Fruit fly (Drosophila melanogaster) whole organism, embryonic: ENCODE results near the gene CG10055.

Experiments
- Atf6 ChIP-seq: fragments of 200-800 bp; sonication (Bioruptor generic); IDR thresholded peaks from 2 replicates; pipeline ENCODE4 v1.3.6; 2022; ENCODE audit warnings: missing biosample characterization, missing genetic modification characterization
- Bdp1 ChIP-seq: fragments of 200-800 bp; sonication (Bioruptor generic); optimal IDR thresholded peaks from 3 replicates; lab custom pipeline; 2016; ENCODE audit warnings: missing biosample characterization, missing genetic modification characterization
- CG10147 ChIP-seq: fragments of 200-800 bp; sonication (Bioruptor generic); optimal IDR thresholded peaks from 2 replicates; lab custom pipeline; 2019; ENCODE audit warnings: missing biosample characterization, mild to moderate bottlenecking, missing genetic modification characterization, moderate library complexity
- CG10979 ChIP-seq: fragments of 200-800 bp; sonication (Bioruptor generic); optimal IDR thresholded peaks from 2 replicates; lab custom pipeline; 2018; ENCODE audit warnings: missing biosample characterization, mild to moderate bottlenecking, missing genetic modification characterization, moderate library complexity
- CG12391 ChIP-seq: fragments of 200-800 bp; sonication (Bioruptor generic); optimal IDR thresholded peaks from 3 replicates; lab custom pipeline; 2018; ENCODE audit warnings: missing biosample characterization, mild to moderate bottlenecking, missing genetic modification characterization, moderate library complexity
- CG15479 ChIP-seq: fragments of 200-800 bp; sonication (Bioruptor generic); optimal IDR thresholded peaks from 3 replicates; lab custom pipeline; 2019; ENCODE audit warnings: missing biosample characterization, mild to moderate bottlenecking, missing genetic modification characterization, moderate library complexity
- CG17361 ChIP-seq: fragments of 200-800 bp; sonication (Bioruptor generic); IDR thresholded peaks from 3 replicates; pipeline ENCODE4 v1.3.6; 2022; ENCODE audit warnings: missing biosample characterization, missing genetic modification characterization
- CG18011 ChIP-seq: fragments of 200-800 bp; sonication (Bioruptor generic); optimal IDR thresholded peaks from 2 replicates; lab custom pipeline; 2017; ENCODE audit warnings: missing biosample characterization, missing genetic modification characterization, mild to moderate bottlenecking, moderate library complexity, missing genotype
- CG3163 ChIP-seq: fragments of 200-800 bp; sonication (Bioruptor generic); optimal IDR thresholded peaks from 3 replicates; lab custom pipeline; 2016; ENCODE audit warnings: missing biosample characterization, missing genetic modification characterization
- CG3838 ChIP-seq: fragments of 200-800 bp; sonication (Bioruptor generic); optimal IDR thresholded peaks from 3 replicates; lab custom pipeline; 2016; ENCODE audit warnings: missing biosample characterization, missing genetic modification characterization
- CG4360 ChIP-seq: fragments of 200-800 bp; sonication (Bioruptor generic); IDR thresholded peaks from 2 replicates; pipeline ENCODE4 v1.3.6; 2022; ENCODE audit warnings: missing biosample characterization, missing genetic modification characterization
- CG9437 ChIP-seq: fragments of 200-800 bp; sonication (Bioruptor generic); optimal IDR thresholded peaks from 2 replicates; lab custom pipeline; 2018; ENCODE audit warnings: missing biosample characterization, mild to moderate bottlenecking, missing genetic modification characterization
- CoRest ChIP-seq: fragments of 200-800 bp; sonication (Bioruptor generic); optimal IDR thresholded peaks from 3 replicates; lab custom pipeline; 2018; ENCODE audit warnings: missing biosample characterization, mild to moderate bottlenecking, missing genetic modification characterization, moderate library complexity
- D ChIP-seq, 2 experiments: fragments of 200-800 bp in 1 of 2; fragments of >200 bp in 1 of 2; sonication (Bioruptor generic) in 1 of 2; optimal IDR thresholded peaks; 2 replicates in 1 of 2; 3 replicates in 1 of 2; lab custom pipeline; 2017; ENCODE audit warnings: mild to moderate bottlenecking in 1 of 2, missing biosample characterization in 1 of 2, missing genetic modification characterization in 1 of 2, missing genetic modification reagents in 1 of 2
- E2f2 ChIP-seq: fragments of 200-800 bp; sonication (Bioruptor generic); IDR thresholded peaks from 2 replicates; pipeline ENCODE4 v1.3.6; 2022; ENCODE audit warnings: missing biosample characterization, missing genetic modification characterization
- Fer1 ChIP-seq: fragments of 200-800 bp; sonication (Bioruptor generic); optimal IDR thresholded peaks from 2 replicates; lab custom pipeline; 2017; ENCODE audit warnings: missing biosample characterization, mild to moderate bottlenecking, missing genetic modification characterization
- Gsc ChIP-seq: fragments of 200-800 bp; sonication (Bioruptor generic); IDR thresholded peaks from 2 replicates; pipeline ENCODE4 v1.3.6; 2022; ENCODE audit warnings: missing biosample characterization, missing genetic modification characterization
- Med ChIP-seq: fragments of 200-800 bp; sonication (Bioruptor generic); peaks from one replicate; lab custom pipeline; 2016; ENCODE audit warnings: missing biosample characterization, missing genetic modification characterization, mild to moderate bottlenecking, inconsistent platforms, moderate library complexity
- NK7.1 ChIP-seq: fragments of 200-800 bp; sonication (Bioruptor generic); optimal IDR thresholded peaks from 3 replicates; lab custom pipeline; 2016; ENCODE audit warnings: missing biosample characterization, missing genetic modification characterization
- Nf-YB ChIP-seq: fragments of 200-800 bp; sonication (Bioruptor generic); optimal IDR thresholded peaks from 3 replicates; lab custom pipeline; 2019; ENCODE audit warnings: missing biosample characterization, mild to moderate bottlenecking, missing genetic modification characterization, moderate library complexity
- Pdp1 ChIP-seq, 2 experiments: fragments of 200-800 bp; sonication (Bioruptor generic); optimal IDR thresholded peaks; 3 replicates each; lab custom pipeline; 2016; ENCODE audit warnings: missing biosample characterization in 2 of 2, missing genetic modification characterization in 2 of 2, mild to moderate bottlenecking in 1 of 2, moderate library complexity in 1 of 2
- Sin3A ChIP-seq: fragments of >200 bp; optimal IDR thresholded peaks from 2 replicates; lab custom pipeline; 2018
- Sry-δ ChIP-seq: fragments of 200-800 bp; sonication (Bioruptor generic); optimal IDR thresholded peaks from 2 replicates; lab custom pipeline; 2016; ENCODE audit warnings: missing biosample characterization, missing genetic modification characterization
- Xrp1 ChIP-seq: fragments of 200-800 bp; sonication (Bioruptor generic); IDR thresholded peaks from 2 replicates; pipeline ENCODE4 v1.3.6; 2022; ENCODE audit warnings: missing biosample characterization, missing genetic modification characterization
- btn ChIP-seq: fragments of 200-800 bp; sonication (Bioruptor generic); optimal IDR thresholded peaks from 2 replicates; lab custom pipeline; 2016; ENCODE audit warnings: missing biosample characterization, missing genetic modification characterization
- cg ChIP-seq: fragments of 200-800 bp; sonication (Bioruptor generic); optimal IDR thresholded peaks from 3 replicates; lab custom pipeline; 2019; ENCODE audit warnings: missing biosample characterization, mild to moderate bottlenecking, missing genetic modification characterization, moderate library complexity
- chif ChIP-seq, 2 experiments: fragments of 200-800 bp; sonication (Bioruptor generic); optimal IDR thresholded peaks; 3 replicates each; lab custom pipeline; 2016; ENCODE audit warnings: missing biosample characterization in 2 of 2, missing genetic modification characterization in 2 of 2
- chn ChIP-seq: fragments of 200-800 bp; sonication (Bioruptor generic); optimal IDR thresholded peaks from 2 replicates; lab custom pipeline; 2016; ENCODE audit warnings: missing biosample characterization, missing genetic modification characterization
- corto ChIP-seq: fragments of 200-800 bp; sonication (Bioruptor generic); optimal IDR thresholded peaks from 2 replicates; lab custom pipeline; 2016; ENCODE audit warnings: missing biosample characterization, mild to moderate bottlenecking, missing genetic modification characterization, moderate library complexity
- crc ChIP-seq: fragments of 200-800 bp; sonication (Bioruptor generic); optimal IDR thresholded peaks from 2 replicates; lab custom pipeline; 2016; ENCODE audit warnings: missing biosample characterization, missing genetic modification characterization
- dmrt11E ChIP-seq: fragments of 200-800 bp; sonication (Bioruptor generic); optimal IDR thresholded peaks from 3 replicates; lab custom pipeline; 2018; ENCODE audit warnings: missing biosample characterization, mild to moderate bottlenecking, missing genetic modification characterization, moderate library complexity
- emc ChIP-seq: fragments of 200-800 bp; sonication (Bioruptor generic); optimal IDR thresholded peaks from 2 replicates; lab custom pipeline; 2016; ENCODE audit warnings: missing biosample characterization, missing genetic modification characterization
- ftz-f1 ChIP-seq: fragments of 200-800 bp; sonication (Bioruptor generic); optimal IDR thresholded peaks from 2 replicates; lab custom pipeline; 2016; ENCODE audit warnings: missing biosample characterization, missing genetic modification characterization
- gfzf ChIP-seq: fragments of 200-800 bp; sonication (Bioruptor generic); optimal IDR thresholded peaks from 2 replicates; lab custom pipeline; 2016; ENCODE audit warnings: missing biosample characterization, mild to moderate bottlenecking, missing genetic modification characterization, moderate library complexity
- gsb ChIP-seq: fragments of 200-800 bp; sonication (Bioruptor generic); IDR thresholded peaks from 2 replicates; pipeline ENCODE4 v1.3.6; 2022; ENCODE audit warnings: missing biosample characterization, missing genetic modification characterization
- ham ChIP-seq: fragments of 200-800 bp; sonication (Bioruptor generic); IDR thresholded peaks from 2 replicates; pipeline ENCODE4 v1.3.6; 2022; ENCODE audit warnings: missing biosample characterization, missing genetic modification characterization
- her ChIP-seq: fragments of 200-800 bp; sonication (Bioruptor generic); optimal IDR thresholded peaks from 2 replicates; lab custom pipeline; 2016; ENCODE audit warnings: missing biosample characterization, missing genetic modification characterization
- hth ChIP-seq: fragments of >200 bp; optimal IDR thresholded peaks from 2 replicates; lab custom pipeline; 2017; ENCODE audit warnings: inconsistent platforms
- lola ChIP-seq, 3 experiments: fragments of >200 bp in 2 of 3; fragments of 200-800 bp in 1 of 3; sonication (Bioruptor generic) in 1 of 3; optimal IDR thresholded peaks; 2 replicates each; lab custom pipeline; 2017 to 2019; ENCODE audit warnings: missing biosample characterization in 3 of 3, missing genetic modification characterization in 3 of 3, mild to moderate bottlenecking in 1 of 3, moderate library complexity in 1 of 3
- nom ChIP-seq: fragments of 200-800 bp; sonication (Bioruptor generic); optimal IDR thresholded peaks from 2 replicates; lab custom pipeline; 2017; ENCODE audit warnings: missing biosample characterization, missing genetic modification characterization, mild to moderate bottlenecking, moderate library complexity, missing genetic modification reagents
- p53 ChIP-seq: fragments of 200-800 bp; sonication (Bioruptor generic); optimal IDR thresholded peaks from 2 replicates; lab custom pipeline; 2016; ENCODE audit warnings: missing biosample characterization, missing genetic modification characterization
- repo ChIP-seq: fragments of 200-800 bp; sonication (Bioruptor generic); optimal IDR thresholded peaks from 2 replicates; lab custom pipeline; 2016; ENCODE audit warnings: missing biosample characterization, missing genetic modification characterization
- schlank ChIP-seq: fragments of 200-800 bp; sonication (Bioruptor generic); optimal IDR thresholded peaks from 2 replicates; lab custom pipeline; 2018; ENCODE audit warnings: missing biosample characterization, mild to moderate bottlenecking, missing genetic modification characterization
- tgo ChIP-seq: fragments of 200-800 bp; sonication (Bioruptor generic); IDR thresholded peaks from 3 replicates; pipeline ENCODE4 v1.3.6; 2022; ENCODE audit warnings: missing biosample characterization, missing genetic modification characterization
- ttk ChIP-seq: fragments of 200-800 bp; sonication (Bioruptor generic); IDR thresholded peaks from 2 replicates; pipeline ENCODE4 v2.1.2; 2022; ENCODE audit warnings: missing biosample characterization, missing genetic modification characterization
- twi ChIP-seq: fragments of 200-800 bp; optimal IDR thresholded peaks from 2 replicates; lab custom pipeline; 2019; ENCODE audit warnings: missing biosample characterization, mild to moderate bottlenecking, missing genetic modification characterization, moderate library complexity
- vnd ChIP-seq: fragments of 200-800 bp; sonication (Bioruptor generic); IDR thresholded peaks from 3 replicates; pipeline ENCODE4 v1.3.6; 2022; ENCODE audit warnings: missing biosample characterization, missing genetic modification characterization; ENCODE audit not compliant: partially characterized antibody
- yki ChIP-seq: fragments of >200 bp; optimal IDR thresholded peaks from 3 replicates; lab custom pipeline; 2018
- z ChIP-seq: fragments of 200-800 bp; sonication (Bioruptor generic); IDR thresholded peaks from 3 replicates; pipeline ENCODE4 v1.3.6; 2022; ENCODE audit warnings: missing biosample characterization, missing genetic modification characterization
- zf30C ChIP-seq: fragments of 200-800 bp; sonication (Bioruptor generic); optimal IDR thresholded peaks from 3 replicates; lab custom pipeline; 2018; ENCODE audit warnings: missing biosample characterization, mild to moderate bottlenecking, missing genetic modification characterization

CG10055 gene

DNA sequence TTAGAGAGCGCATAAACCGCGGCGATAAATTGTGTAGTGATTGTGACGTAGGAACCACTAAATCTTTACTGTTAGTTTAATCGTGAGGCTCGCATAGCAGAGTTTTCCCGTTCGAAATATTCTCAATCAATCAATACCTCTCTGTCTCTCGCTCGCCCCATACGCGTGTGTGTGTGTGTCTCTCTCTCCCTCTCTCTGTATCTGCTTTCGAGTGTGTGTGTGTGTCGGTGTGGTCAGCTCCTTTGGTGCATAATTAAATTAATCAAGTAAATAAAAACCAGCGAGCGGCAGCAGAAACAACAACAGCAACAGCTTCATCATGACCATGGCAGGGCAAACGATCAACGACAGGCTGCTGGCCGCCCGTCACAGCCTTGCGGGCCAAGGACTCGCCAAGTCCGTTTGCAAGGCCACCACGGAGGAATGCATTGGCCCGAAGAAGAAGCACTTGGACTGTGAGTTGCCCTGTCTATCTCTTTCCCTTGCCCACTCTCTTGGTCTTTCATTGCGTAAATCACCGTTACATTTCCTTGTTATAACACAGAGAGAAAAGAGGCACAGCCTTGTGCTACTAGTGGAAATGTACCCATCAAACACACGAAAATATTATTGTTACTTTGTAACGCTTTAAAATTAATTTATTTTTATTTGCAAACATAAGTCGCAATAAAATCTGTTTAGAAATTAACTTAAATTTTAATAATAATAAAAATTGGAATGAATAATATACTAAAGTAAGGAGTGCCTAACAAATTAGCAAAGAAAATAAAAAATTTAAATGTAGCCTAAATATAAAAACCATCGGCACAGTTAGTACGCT, 830 bp upstream of the CG10055 start (continued):
- peak in 1 of 2 experiments; percentile 39 for TF ChIP-seq Pdp1 (GFP tag; optimal IDR thresholded peaks at IDR 0.05; lab: Kevin White, UChicago)
- no peak for TF ChIP-seq z
- peak; percentile 20 for TF ChIP-seq dmrt11E (tag; lab: Kevin White, UChicago)
- TF ChIP-seq repo (GFP tag; lab: Kevin White, UChicago): no peak
- TF ChIP-seq vnd: no peak
- peak; percentile 7 for TF ChIP-seq Sry-δ (GFP tag; lab: Kevin White, UChicago)
- TF ChIP-seq btn (GFP tag; lab: Kevin White, UChicago): no peak
- TF ChIP-seq Fer1 (GFP tag; lab: Kevin White, UChicago): no peak
- TF ChIP-seq CG4360: peak; percentile 12; the same call in 1 of the 2 replicates
- peak in 1 of 3 experiments; percentile 32 for TF ChIP-seq lola (GFP tag; optimal IDR thresholded peaks at IDR 0.05; lab: Kevin White, UChicago)
- no peak for TF ChIP-seq schlank (tag; lab: Kevin White, UChicago)
- no peak for TF ChIP-seq chn (GFP tag; lab: Kevin White, UChicago)
- no peak for TF ChIP-seq E2f2
- no peak for TF ChIP-seq gsb (GFP tag; lab: Robert Waterston, UW)
- no peak for TF ChIP-seq CG3163 (GFP tag; lab: Kevin White, UChicago)
- no peak for TF ChIP-seq twi
- peak; percentile 61; the same call in 2 of the 3 replicates for TF ChIP-seq CG17361
- no peak for TF ChIP-seq NK7.1
- peak; percentile 21 for TF ChIP-seq D (optimal IDR thresholded peaks at IDR 0.05; lab: Kevin White, UChicago)
- no peak for TF ChIP-seq D (GFP tag; optimal IDR thresholded peaks at IDR 0.05; lab: Kevin White, UChicago)
- no peak for TF ChIP-seq chif (GFP tag; optimal IDR thresholded peaks at IDR 0.05; lab: Kevin White, UChicago)
- TF ChIP-seq nom (GFP tag; lab: Kevin White, UChicago): peak; percentile 42
- no peak for TF ChIP-seq CG18011 (GFP tag; lab: Kevin White, UChicago)
- TF ChIP-seq crc: no peak
- TF ChIP-seq ham (GFP tag; lab: Robert Waterston, UW): no peak
- no peak for TF ChIP-seq her (GFP tag; lab: Kevin White, UChicago)
- no peak for TF ChIP-seq CoRest (tag; lab: Kevin White, UChicago)
- peak; percentile 72 for TF ChIP-seq zf30C (GFP tag; lab: Kevin White, UChicago)
- peak; percentile 96 for TF ChIP-seq cg (GFP tag; lab: Kevin White, UChicago)
- no peak for TF ChIP-seq ttk (GFP tag; lab: Robert Waterston, UW)
- no peak for TF ChIP-seq tgo (GFP tag; lab: Robert Waterston, UW)
- TF ChIP-seq Med: peak; percentile 19
- no peak for TF ChIP-seq CG10147
- TF ChIP-seq CG12391 (tag; lab: Kevin White, UChicago): peak; percentile 45
- TF ChIP-seq corto: no peak
- TF ChIP-seq CG15479 (GFP tag; lab: Kevin White, UChicago): peak; percentile 27
- peak; percentile 24 for TF ChIP-seq CG10979
- no peak for TF ChIP-seq emc (GFP tag; lab: Kevin White, UChicago)
- TF ChIP-seq Nf-YB: no peak
- no peak for TF ChIP-seq Bdp1
- TF ChIP-seq ftz-f1 (GFP tag; lab: Kevin White, UChicago): peak; percentile 65
- TF ChIP-seq hth: no peak
- peak; percentile 19 for TF ChIP-seq gfzf (GFP tag; lab: Kevin White, UChicago)
- TF ChIP-seq CG3838 (GFP tag; lab: Kevin White, UChicago): no peak
- no peak for TF ChIP-seq p53 (GFP tag; lab: Kevin White, UChicago)
- TF ChIP-seq Atf6 (GFP tag; lab: Robert Waterston, UW): no peak
- TF ChIP-seq Gsc (GFP tag; lab: Robert Waterston, UW): no peak
- TF ChIP-seq yki: peak; percentile 24
- peak; percentile 30 for TF ChIP-seq Sin3A
- no peak for TF ChIP-seq CG9437
- 0 out of 2 replicates have a peak, but pooled peaks have one; percentile 30 for TF ChIP-seq Xrp1 (GFP tag; lab: Robert Waterston, UW)
